Worm (Caenorhabditis elegans) whole organism, L4/young adult: Measurements from ENCODE around the gene srr-10.

Source experiments
- W03F9.2 ChIP-seq: fragments of 150-350 bp; optimal IDR thresholded peaks from 2 replicates; lab custom pipeline; 2014; ENCODE audit warnings: missing biosample characterization, missing genetic modification characterization
- dao-5 ChIP-seq: sonication (generic microtip); optimal IDR thresholded peaks from 2 replicates; lab custom pipeline; 2016; ENCODE audit warnings: missing genotype, missing genetic modification characterization, moderate library complexity, missing compliant biosample characterization
- him-1 ChIP-seq: sonication (generic microtip); optimal IDR thresholded peaks from 2 replicates; lab custom pipeline; 2016; ENCODE audit warnings: missing genotype, missing genetic modification reagents, missing genetic modification characterization, missing compliant biosample characterization

Gene srr-10

ce11 chrV:7781511-7781910, 46.1 kb downstream of the srr-10 start, which contains the start of gene cyp-32A1:
TSS of gene cyp-32A1 (plus strand) at chrV:7781811.
- TF ChIP-seq W03F9.2 (tag; lab: Kevin White, UChicago): no peak
- TF ChIP-seq him-1: no peak
- no peak for TF ChIP-seq dao-5

ce11 chrV:7785117-7785516, 49.7 kb downstream of the srr-10 start, which contains the start of gene C26F1.1:
TSS of gene C26F1.1 (plus strand) at chrV:7785417.
- no peak for TF ChIP-seq dao-5
- TF ChIP-seq him-1: no peak
- TF ChIP-seq W03F9.2 (tag; lab: Kevin White, UChicago): no peak

ce11 chrV:7785885-7786284, 50.5 kb downstream of the srr-10 start:
- no peak for TF ChIP-seq him-1
- no peak for TF ChIP-seq dao-5
- no peak for TF ChIP-seq W03F9.2 (tag; lab: Kevin White, UChicago)
